Worm (Caenorhabditis elegans) whole organism, L1 larva: Measurements from ENCODE around the gene acdh-2.

Experiments
- C04F5.9 ChIP-seq: sonication (generic microtip); optimal IDR thresholded peaks from 2 replicates; lab custom pipeline; 2016; ENCODE audit warnings: missing genetic modification characterization, missing compliant biosample characterization
- C34B4.2 ChIP-seq: sonication (generic microtip); optimal IDR thresholded peaks from 2 replicates; lab custom pipeline; 2017; ENCODE audit warnings: mild to moderate bottlenecking, missing genetic modification characterization, missing compliant biosample characterization
- F16B12.6 ChIP-seq: fragments of 150-350 bp; optimal IDR thresholded peaks from 2 replicates; lab custom pipeline; 2014; ENCODE audit warnings: missing biosample characterization, missing genetic modification characterization
- aha-1 ChIP-seq: fragments of 150-350 bp; optimal IDR thresholded peaks from 2 replicates; lab custom pipeline; 2014; ENCODE audit warnings: missing biosample characterization, missing genetic modification characterization
- aly-2 ChIP-seq: fragments of 150-350 bp; optimal IDR thresholded peaks from 2 replicates; lab custom pipeline; 2014; ENCODE audit warnings: missing biosample characterization, missing genetic modification characterization
- ama-1 ChIP-seq: fragments of 150-350 bp; optimal IDR thresholded peaks from 2 replicates; lab custom pipeline; 2014
- blmp-1 ChIP-seq: fragments of 150-350 bp; optimal IDR thresholded peaks from 2 replicates; lab custom pipeline; 2014; ENCODE audit warnings: missing biosample characterization, missing genetic modification characterization
- ceh-63 ChIP-seq: fragments of 200-800 bp; sonication (Bioruptor generic); optimal IDR thresholded peaks from 2 replicates; lab custom pipeline; 2018; ENCODE audit warnings: mild to moderate bottlenecking, missing genetic modification characterization, missing compliant biosample characterization
- ceh-8 ChIP-seq: fragments of 200-800 bp; sonication (Bioruptor generic); optimal IDR thresholded peaks from 2 replicates; lab custom pipeline; 2018; ENCODE audit warnings: mild to moderate bottlenecking, missing genetic modification characterization, moderate library complexity, missing compliant biosample characterization
- ceh-88 ChIP-seq: fragments of 200-800 bp; sonication (Bioruptor generic); IDR thresholded peaks from 2 replicates; pipeline ENCODE4 v1.3.6; 2022; ENCODE audit warnings: missing genetic modification characterization, missing compliant biosample characterization
- dpl-1 ChIP-seq, 3 experiments: fragments of 150-350 bp in 2 of 3; sonication (generic microtip) in 1 of 3; optimal IDR thresholded peaks; 2 replicates each; lab custom pipeline; 2014 to 2017; ENCODE audit warnings: missing biosample characterization in 3 of 3, missing genetic modification characterization in 3 of 3, missing genetic modification reagents in 3 of 3
- dsc-1 ChIP-seq: sonication (generic microtip); optimal IDR thresholded peaks from 2 replicates; lab custom pipeline; 2016; ENCODE audit warnings: mild to moderate bottlenecking, missing genetic modification characterization, missing compliant biosample characterization
- efl-1 ChIP-seq, 4 experiments: fragments of 150-350 bp; optimal IDR thresholded peaks in 3 of 4; peaks in 1 of 4; 1 replicate in 1 of 4; 2 replicates in 3 of 4; lab custom pipeline; 2014; ENCODE audit warnings: missing biosample characterization in 2 of 4, missing genetic modification characterization in 2 of 4, missing genetic modification reagents in 2 of 4
- efl-3 ChIP-seq: fragments of 200-800 bp; sonication (Bioruptor generic); optimal IDR thresholded peaks from 2 replicates; lab custom pipeline; 2018; ENCODE audit warnings: mild to moderate bottlenecking, missing genetic modification characterization, missing compliant biosample characterization
- fkh-10 ChIP-seq: sonication (generic microtip); optimal IDR thresholded peaks from 2 replicates; lab custom pipeline; 2017; ENCODE audit warnings: missing biosample characterization, missing genetic modification reagents, missing genetic modification characterization
- fkh-8 ChIP-seq: sonication (generic microtip); optimal IDR thresholded peaks from 2 replicates; lab custom pipeline; 2016; ENCODE audit warnings: mild to moderate bottlenecking, missing genetic modification characterization, missing compliant biosample characterization
- fos-1 ChIP-seq: fragments of 150-350 bp; optimal IDR thresholded peaks from 2 replicates; lab custom pipeline; 2014; ENCODE audit warnings: missing biosample characterization, missing genetic modification characterization
- grh-1 ChIP-seq: fragments of 200-800 bp; sonication (Bioruptor generic); IDR thresholded peaks from 2 replicates; pipeline ENCODE4 v1.3.6; 2022; ENCODE audit warnings: missing genetic modification reagents, missing genetic modification characterization, missing compliant biosample characterization
- hlh-17 ChIP-seq: fragments of 200-800 bp; sonication (Bioruptor generic); optimal IDR thresholded peaks from 2 replicates; lab custom pipeline; 2018; ENCODE audit warnings: missing genetic modification characterization, mild to moderate bottlenecking, missing compliant biosample characterization, moderate library complexity, borderline replicate concordance
- hpl-2 ChIP-seq: fragments of 150-350 bp; optimal IDR thresholded peaks from 2 replicates; lab custom pipeline; 2014; ENCODE audit warnings: missing biosample characterization, missing genetic modification reagents, missing genetic modification characterization
- jun-1 ChIP-seq: fragments of 150-350 bp; optimal IDR thresholded peaks from 2 replicates; lab custom pipeline; 2014; ENCODE audit warnings: missing biosample characterization, missing genetic modification reagents, missing genetic modification characterization
- lin-13 ChIP-seq: fragments of 150-350 bp; optimal IDR thresholded peaks from 2 replicates; lab custom pipeline; 2014; ENCODE audit warnings: missing biosample characterization, missing genetic modification reagents, missing genetic modification characterization
- lin-39 ChIP-seq: fragments of 150-350 bp; optimal IDR thresholded peaks from 2 replicates; lab custom pipeline; 2014; ENCODE audit warnings: missing biosample characterization, missing genetic modification reagents, missing genetic modification characterization
- lsy-2 ChIP-seq, 2 experiments: fragments of 150-350 bp; optimal IDR thresholded peaks; 2 replicates each; lab custom pipeline; 2014; ENCODE audit warnings: missing biosample characterization in 2 of 2, missing genetic modification characterization in 2 of 2
- mab-9 ChIP-seq: fragments of 200-800 bp; sonication (Bioruptor generic); IDR thresholded peaks from 2 replicates; pipeline ENCODE4 v1.3.6; 2022; ENCODE audit warnings: missing genetic modification reagents, missing genetic modification characterization, missing compliant biosample characterization
- mef-2 ChIP-seq: fragments of 150-350 bp; optimal IDR thresholded peaks from 2 replicates; lab custom pipeline; 2014; ENCODE audit warnings: missing biosample characterization, missing genetic modification characterization
- nhr-11 ChIP-seq: fragments of 150-350 bp; optimal IDR thresholded peaks from 2 replicates; lab custom pipeline; 2014; ENCODE audit warnings: missing biosample characterization, missing genetic modification characterization
- nhr-12 ChIP-seq: sonication (generic microtip); optimal IDR thresholded peaks from 2 replicates; lab custom pipeline; 2017; ENCODE audit warnings: missing biosample characterization, missing genetic modification characterization
- nhr-19 ChIP-seq: fragments of 200-800 bp; sonication (Bioruptor generic); conservative IDR thresholded peaks from 2 replicates; pipeline ENCODE4 v1.3.6; 2022; ENCODE audit warnings: missing genetic modification characterization, missing compliant biosample characterization
- nhr-28 ChIP-seq: fragments of 150-350 bp; optimal IDR thresholded peaks from 2 replicates; lab custom pipeline; 2014; ENCODE audit warnings: missing biosample characterization, missing genetic modification characterization
- nhr-47 ChIP-seq: sonication (generic microtip); optimal IDR thresholded peaks from 2 replicates; lab custom pipeline; 2016; ENCODE audit warnings: mild to moderate bottlenecking, missing genetic modification characterization, moderate library complexity, missing compliant biosample characterization
- nhr-76 ChIP-seq: sonication (generic microtip); optimal IDR thresholded peaks from 2 replicates; lab custom pipeline; 2017; ENCODE audit warnings: missing biosample characterization, missing genetic modification characterization
- nhr-77 ChIP-seq: fragments of 150-350 bp; optimal IDR thresholded peaks from 2 replicates; lab custom pipeline; 2014; ENCODE audit warnings: missing biosample characterization, missing genetic modification characterization
- nhr-84 ChIP-seq: sonication (generic microtip); optimal IDR thresholded peaks from 2 replicates; lab custom pipeline; 2017; ENCODE audit warnings: missing biosample characterization, missing genetic modification characterization
- nhr-90 ChIP-seq: sonication (generic microtip); optimal IDR thresholded peaks from 2 replicates; lab custom pipeline; 2016; ENCODE audit warnings: mild to moderate bottlenecking, missing genetic modification characterization, missing compliant biosample characterization; ENCODE audit not compliant: poor library complexity
- pag-3 ChIP-seq: sonication (generic microtip); optimal IDR thresholded peaks from 2 replicates; lab custom pipeline; 2017; ENCODE audit warnings: missing genetic modification characterization, mild to moderate bottlenecking, missing compliant biosample characterization, antibody characterized with exemption, borderline replicate concordance; ENCODE audit not compliant: insufficient read depth
- skn-1 ChIP-seq: fragments of 150-350 bp; optimal IDR thresholded peaks from 2 replicates; lab custom pipeline; 2014; ENCODE audit warnings: missing biosample characterization, missing genetic modification characterization
- snpc-4 ChIP-seq: fragments of 150-350 bp; optimal IDR thresholded peaks from 2 replicates; lab custom pipeline; 2014; ENCODE audit warnings: missing biosample characterization, missing genetic modification characterization
- sox-4 ChIP-seq: sonication (generic microtip); optimal IDR thresholded peaks from 2 replicates; lab custom pipeline; 2016; ENCODE audit warnings: missing genetic modification characterization, missing compliant biosample characterization
- sptf-1 ChIP-seq: fragments of 150-350 bp; optimal IDR thresholded peaks from 2 replicates; lab custom pipeline; 2014; ENCODE audit warnings: missing biosample characterization, missing genetic modification characterization
- sup-37 ChIP-seq: fragments of 200-800 bp; sonication (Bioruptor generic); optimal IDR thresholded peaks from 2 replicates; lab custom pipeline; 2018; ENCODE audit warnings: mild to moderate bottlenecking, missing genetic modification characterization, missing compliant biosample characterization
- tbx-2 ChIP-seq: sonication (generic microtip); optimal IDR thresholded peaks from 2 replicates; lab custom pipeline; 2016; ENCODE audit warnings: missing genetic modification characterization, missing compliant biosample characterization
- tlp-1 ChIP-seq: fragments of 150-350 bp; optimal IDR thresholded peaks from 2 replicates; lab custom pipeline; 2014; ENCODE audit warnings: missing biosample characterization, missing genetic modification characterization
- unc-130 ChIP-seq: fragments of 150-350 bp; optimal IDR thresholded peaks from 2 replicates; lab custom pipeline; 2017; ENCODE audit warnings: missing biosample characterization, missing genetic modification characterization, inconsistent platforms
- unc-30 ChIP-seq: sonication (generic microtip); optimal IDR thresholded peaks from 2 replicates; lab custom pipeline; 2017; ENCODE audit warnings: missing biosample characterization, missing genetic modification characterization
- unc-62 ChIP-seq: fragments of 150-350 bp; optimal IDR thresholded peaks from 2 replicates; lab custom pipeline; 2014; ENCODE audit warnings: missing biosample characterization, missing genetic modification reagents, missing genetic modification characterization
- unc-98 ChIP-seq: fragments of 200-800 bp; sonication (Bioruptor generic); IDR thresholded peaks from 2 replicates; pipeline ENCODE4 v1.3.6; 2022; ENCODE audit warnings: missing genetic modification characterization, missing compliant biosample characterization
- vab-15 ChIP-seq: sonication (generic microtip); optimal IDR thresholded peaks from 2 replicates; lab custom pipeline; 2017; ENCODE audit warnings: missing genotype, mild to moderate bottlenecking, missing genetic modification characterization, missing compliant biosample characterization
- zag-1 ChIP-seq: fragments of 150-350 bp; optimal IDR thresholded peaks from 2 replicates; lab custom pipeline; 2014; ENCODE audit warnings: missing biosample characterization, missing genetic modification characterization
- zip-4 ChIP-seq: fragments of 200-800 bp; sonication (Bioruptor generic); optimal IDR thresholded peaks from 2 replicates; lab custom pipeline; 2018; ENCODE audit warnings: mild to moderate bottlenecking, missing genetic modification characterization, moderate library complexity, missing compliant biosample characterization
- ztf-11 ChIP-seq, 2 experiments: sonication (generic microtip); optimal IDR thresholded peaks; 2 replicates each; lab custom pipeline; 2016 to 2017; ENCODE audit warnings: missing genetic modification characterization in 2 of 2, missing biosample characterization in 1 of 2, missing compliant biosample characterization in 1 of 2

Gene acdh-2

DNA sequence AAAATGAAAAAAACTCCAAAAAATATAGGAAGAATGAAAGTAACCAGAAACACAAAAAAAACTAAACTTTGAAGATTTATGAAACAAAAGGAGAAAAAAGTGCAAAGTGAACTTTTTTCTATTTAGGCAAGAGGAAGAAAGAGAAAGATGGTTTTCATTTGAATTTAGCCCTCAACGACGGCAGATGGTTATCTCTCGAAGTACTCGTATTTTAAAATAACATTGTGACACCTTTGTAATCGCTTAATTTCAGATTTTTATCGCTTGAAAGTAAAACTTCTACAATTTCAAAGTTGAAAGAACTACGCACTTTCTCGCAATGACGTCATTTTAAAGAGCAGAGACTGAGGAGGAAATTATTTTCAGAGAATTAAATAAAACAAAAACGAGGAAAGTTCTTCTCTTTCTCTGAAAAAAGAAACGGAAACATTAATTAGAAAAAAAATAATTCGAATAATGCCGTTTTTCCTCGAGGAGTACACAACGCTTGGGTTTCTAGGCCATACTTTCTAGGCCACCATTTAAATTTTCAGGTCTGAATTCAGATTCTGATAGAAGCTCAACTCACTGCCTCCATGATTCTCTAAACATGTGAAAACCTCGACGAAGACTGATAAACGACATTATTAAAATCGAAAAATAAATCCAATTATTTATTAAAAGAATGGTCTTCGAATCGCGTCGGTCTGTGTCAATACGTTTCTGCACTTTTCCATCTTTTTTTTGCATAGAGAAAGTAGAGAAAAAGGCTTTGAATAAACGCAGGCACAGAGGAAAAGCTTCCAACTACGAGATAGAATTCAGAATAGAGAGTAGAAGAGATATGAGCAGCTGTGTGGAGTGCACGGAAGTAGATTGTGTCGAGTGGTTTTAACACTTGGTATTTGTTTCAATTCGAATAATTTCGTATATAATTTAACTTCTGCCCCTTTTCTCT is 35.6 kb downstream of the acdh-2 start (continued):
- peak; percentile 39 for TF ChIP-seq fkh-8 (tag; lab: Kevin White, UChicago)
- no peak for TF ChIP-seq lin-39 (tag; lab: Kevin White, UChicago)
- TF ChIP-seq vab-15 (tag; lab: Kevin White, UChicago): no peak
- TF ChIP-seq sox-4 (tag; lab: Kevin White, UChicago): no peak
- no peak for TF ChIP-seq nhr-12 (tag; lab: Kevin White, UChicago)
- no peak for TF ChIP-seq sptf-1
- TF ChIP-seq ceh-63 (GFP tag; lab: Kevin White, UChicago): no peak
- TF ChIP-seq F16B12.6 (tag; lab: Kevin White, UChicago): no peak
- no peak for TF ChIP-seq nhr-77 (tag; lab: Kevin White, UChicago)
- TF ChIP-seq ceh-8 (GFP tag; lab: Kevin White, UChicago): no peak
- peak in 1 of 2 experiments; percentile 48 for TF ChIP-seq lsy-2 (tag; optimal IDR thresholded peaks at IDR 0.05; lab: Kevin White, UChicago)
- TF ChIP-seq mab-9 (GFP tag; lab: Robert Waterston, UW): no peak
- no peak; the same call in 1 of the 2 replicates for TF ChIP-seq nhr-19 (GFP tag; lab: Robert Waterston, UW)
- no peak for TF ChIP-seq nhr-28 (tag; lab: Kevin White, UChicago)
- peak in 1 of 2 experiments; percentile 35 for TF ChIP-seq ztf-11 (tag; optimal IDR thresholded peaks at IDR 0.05; lab: Kevin White, UChicago)
- TF ChIP-seq pag-3 (tag; lab: Kevin White, UChicago): no peak
- no peak for TF ChIP-seq lin-13 (GFP tag; lab: Kevin White, UChicago)
- TF ChIP-seq zag-1 (tag; lab: Kevin White, UChicago): no peak
- TF ChIP-seq skn-1 (tag; lab: Kevin White, UChicago): no peak
- TF ChIP-seq nhr-47 (tag; lab: Kevin White, UChicago): peak; percentile 59
- TF ChIP-seq C04F5.9 (tag; lab: Kevin White, UChicago): peak; percentile 40
- TF ChIP-seq grh-1: no peak
- peak in 1 of 3 experiments; percentile 39 for TF ChIP-seq dpl-1 (GFP tag; optimal IDR thresholded peaks at IDR 0.05; lab: Kevin White, UChicago)
- TF ChIP-seq aly-2 (tag; lab: Kevin White, UChicago): no peak
- no peak for TF ChIP-seq aha-1 (tag; lab: Kevin White, UChicago)
- no peak for TF ChIP-seq hpl-2
- TF ChIP-seq ama-1 (lab: Kevin White, UChicago): no peak
- TF ChIP-seq nhr-84 (tag; lab: Kevin White, UChicago): no peak
- TF ChIP-seq nhr-11: no peak
- no peak for TF ChIP-seq nhr-76 (tag; lab: Kevin White, UChicago)
- no peak for TF ChIP-seq unc-130 (tag; lab: Kevin White, UChicago)
- TF ChIP-seq jun-1 (tag; lab: Kevin White, UChicago): no peak
- TF ChIP-seq nhr-90: no peak
- TF ChIP-seq dsc-1: peak; percentile 55
- no peak for TF ChIP-seq C34B4.2 (tag; lab: Kevin White, UChicago)
- no peak for TF ChIP-seq hlh-17
- TF ChIP-seq sup-37 (GFP tag; lab: Kevin White, UChicago): no peak
- TF ChIP-seq ceh-88 (GFP tag; lab: Robert Waterston, UW): peak; percentile 37; the same call in 1 of the 2 replicates
- TF ChIP-seq fos-1 (tag; lab: Kevin White, UChicago): no peak
- TF ChIP-seq blmp-1 (tag; lab: Kevin White, UChicago): no peak
- no peak for TF ChIP-seq efl-3
- no peak for TF ChIP-seq mef-2 (tag; lab: Kevin White, UChicago)
- TF ChIP-seq zip-4 (GFP tag; lab: Kevin White, UChicago): no peak
- no peak for TF ChIP-seq tlp-1 (tag; lab: Kevin White, UChicago)
- TF ChIP-seq unc-30: no peak
- TF ChIP-seq unc-98 (GFP tag; lab: Robert Waterston, UW): peak; percentile 61
- no peak for TF ChIP-seq tbx-2
- TF ChIP-seq unc-62 (GFP tag; lab: Kevin White, UChicago): no peak
- no peak for TF ChIP-seq fkh-10 (GFP tag; lab: Kevin White, UChicago)
- peak; percentile 37 to 40 for TF ChIP-seq efl-1 (optimal IDR thresholded peaks at IDR 0.05; lab: Kevin White, UChicago)
- TF ChIP-seq efl-1 (GFP tag; optimal IDR thresholded peaks at IDR 0.05 in 1 of 2; lab: Kevin White, UChicago): peak; percentile 32 to 82
- no peak for TF ChIP-seq snpc-4 (tag; lab: Kevin White, UChicago)
